Worm (Caenorhabditis elegans) whole organism, late embryonic: ENCODE results near the gene M163.8.

ENCODE experiments used
- che-1 ChIP-seq: sonication (generic microtip); optimal IDR thresholded peaks from 2 replicates; lab custom pipeline; 2016; ENCODE audit warnings: mild to moderate bottlenecking, missing genetic modification characterization, missing compliant biosample characterization
- elt-2 ChIP-seq: sonication (generic microtip); optimal IDR thresholded peaks from 2 replicates; lab custom pipeline; 2016; ENCODE audit warnings: missing genetic modification reagents, missing genetic modification characterization, missing compliant biosample characterization
- fkh-6 ChIP-seq: sonication (generic microtip); optimal IDR thresholded peaks from 2 replicates; lab custom pipeline; 2016; ENCODE audit warnings: missing genetic modification characterization, missing compliant biosample characterization
- nhr-11 ChIP-seq: fragments of 150-350 bp; optimal IDR thresholded peaks from 2 replicates; lab custom pipeline; 2014; ENCODE audit warnings: missing biosample characterization, missing genetic modification characterization
- pqm-1 ChIP-seq: sonication (generic microtip); optimal IDR thresholded peaks from 2 replicates; lab custom pipeline; 2016; ENCODE audit warnings: missing genetic modification characterization, missing compliant biosample characterization
- sox-2 ChIP-seq: fragments of 200-800 bp; sonication (Bioruptor generic); IDR thresholded peaks from 2 replicates; pipeline ENCODE4 v1.3.6; 2022; ENCODE audit warnings: missing genetic modification reagents, missing genetic modification characterization, missing compliant biosample characterization

ce11 chrX:14481637-14482036 is 3.3 kb upstream of the M163.8 start:
- no peak for TF ChIP-seq pqm-1
- TF ChIP-seq fkh-6 (tag; lab: Kevin White, UChicago), result no peak
- TF ChIP-seq nhr-11 (tag; lab: Kevin White, UChicago), result no peak
- TF ChIP-seq sox-2 (GFP tag; lab: Robert Waterston, UW), result no peak
- TF ChIP-seq che-1 (tag; lab: Kevin White, UChicago), result no peak
- TF ChIP-seq elt-2 (tag; lab: Kevin White, UChicago), result no peak
